Worm (Caenorhabditis elegans) whole organism, L1 larva: ENCODE results near the gene ZC204.13.
"Not testable (repeated sequence)": the region's sequence is repeated elsewhere in the genome, so short reads cannot be mapped to it uniquely, and the experiment has no call there.

Experiments used
- C04F5.9 ChIP-seq: sonication (generic microtip); optimal IDR thresholded peaks from 2 replicates; lab custom pipeline; 2016; ENCODE audit warnings: missing genetic modification characterization, missing compliant biosample characterization
- C34B4.2 ChIP-seq: sonication (generic microtip); optimal IDR thresholded peaks from 2 replicates; lab custom pipeline; 2017; ENCODE audit warnings: mild to moderate bottlenecking, missing genetic modification characterization, missing compliant biosample characterization
- F16B12.6 ChIP-seq: fragments of 150-350 bp; optimal IDR thresholded peaks from 2 replicates; lab custom pipeline; 2014; ENCODE audit warnings: missing biosample characterization, missing genetic modification characterization
- Y116A8C.19 ChIP-seq: sonication (generic microtip); optimal IDR thresholded peaks from 2 replicates; lab custom pipeline; 2016; ENCODE audit warnings: missing compliant biosample characterization, missing genetic modification characterization, borderline replicate concordance
- alr-1 ChIP-seq: fragments of 200-800 bp; sonication (Bioruptor generic); optimal IDR thresholded peaks from 2 replicates; lab custom pipeline; 2018; ENCODE audit warnings: borderline replicate concordance, mild to moderate bottlenecking, missing genetic modification characterization, missing compliant biosample characterization
- ceh-63 ChIP-seq: fragments of 200-800 bp; sonication (Bioruptor generic); optimal IDR thresholded peaks from 2 replicates; lab custom pipeline; 2018; ENCODE audit warnings: mild to moderate bottlenecking, missing genetic modification characterization, missing compliant biosample characterization
- ceh-8 ChIP-seq: fragments of 200-800 bp; sonication (Bioruptor generic); optimal IDR thresholded peaks from 2 replicates; lab custom pipeline; 2018; ENCODE audit warnings: mild to moderate bottlenecking, missing genetic modification characterization, moderate library complexity, missing compliant biosample characterization
- ceh-88 ChIP-seq: fragments of 200-800 bp; sonication (Bioruptor generic); IDR thresholded peaks from 2 replicates; pipeline ENCODE4 v1.3.6; 2022; ENCODE audit warnings: missing genetic modification characterization, missing compliant biosample characterization
- ces-1 ChIP-seq: fragments of 150-350 bp; optimal IDR thresholded peaks from 2 replicates; lab custom pipeline; 2014; ENCODE audit warnings: missing biosample characterization, missing genetic modification reagents, missing genetic modification characterization
- efl-1 ChIP-seq, 4 experiments: fragments of 150-350 bp; optimal IDR thresholded peaks in 3 of 4; peaks in 1 of 4; 1 replicate in 1 of 4; 2 replicates in 3 of 4; lab custom pipeline; 2014; ENCODE audit warnings: missing biosample characterization in 2 of 4, missing genetic modification characterization in 2 of 4, missing genetic modification reagents in 2 of 4
- efl-3 ChIP-seq: fragments of 200-800 bp; sonication (Bioruptor generic); optimal IDR thresholded peaks from 2 replicates; lab custom pipeline; 2018; ENCODE audit warnings: mild to moderate bottlenecking, missing genetic modification characterization, missing compliant biosample characterization
- egl-13 ChIP-seq: sonication (generic microtip); optimal IDR thresholded peaks from 2 replicates; lab custom pipeline; 2016; ENCODE audit warnings: missing genotype, missing genetic modification reagents, missing genetic modification characterization, missing compliant biosample characterization
- egl-27 ChIP-seq, 2 experiments: fragments of 150-350 bp in 1 of 2; sonication (generic microtip); optimal IDR thresholded peaks; 3 replicates each; lab custom pipeline; 2017 to 2018; ENCODE audit warnings: missing biosample characterization in 2 of 2, missing genetic modification characterization in 2 of 2, missing genetic modification reagents in 2 of 2
- ets-5 ChIP-seq: fragments of 200-800 bp; sonication (Bioruptor generic); IDR thresholded peaks from 2 replicates; pipeline ENCODE4 v1.3.6; 2022; ENCODE audit warnings: missing genetic modification characterization, missing compliant biosample characterization
- fkh-10 ChIP-seq: sonication (generic microtip); optimal IDR thresholded peaks from 2 replicates; lab custom pipeline; 2017; ENCODE audit warnings: missing biosample characterization, missing genetic modification reagents, missing genetic modification characterization
- fkh-8 ChIP-seq: sonication (generic microtip); optimal IDR thresholded peaks from 2 replicates; lab custom pipeline; 2016; ENCODE audit warnings: mild to moderate bottlenecking, missing genetic modification characterization, missing compliant biosample characterization
- fos-1 ChIP-seq: fragments of 150-350 bp; optimal IDR thresholded peaks from 2 replicates; lab custom pipeline; 2014; ENCODE audit warnings: missing biosample characterization, missing genetic modification characterization
- hlh-17 ChIP-seq: fragments of 200-800 bp; sonication (Bioruptor generic); optimal IDR thresholded peaks from 2 replicates; lab custom pipeline; 2018; ENCODE audit warnings: missing genetic modification characterization, mild to moderate bottlenecking, missing compliant biosample characterization, moderate library complexity, borderline replicate concordance
- hlh-4 ChIP-seq: sonication (generic microtip); optimal IDR thresholded peaks from 2 replicates; lab custom pipeline; 2016; ENCODE audit warnings: mild to moderate bottlenecking, missing genetic modification characterization, missing compliant biosample characterization
- irx-1 ChIP-seq: sonication (generic microtip); optimal IDR thresholded peaks from 2 replicates; lab custom pipeline; 2016; ENCODE audit warnings: missing genetic modification characterization, missing compliant biosample characterization
- isw-1 ChIP-seq: fragments of 200-800 bp; sonication (Bioruptor generic); IDR thresholded peaks from 2 replicates; pipeline ENCODE4 v1.3.6; 2022; ENCODE audit warnings: missing genetic modification characterization, missing compliant biosample characterization
- lin-15B ChIP-seq: fragments of 150-350 bp; sonication (generic microtip); optimal IDR thresholded peaks from 3 replicates; lab custom pipeline; 2014; ENCODE audit warnings: missing biosample characterization, missing genetic modification characterization
- lsy-2 ChIP-seq, 2 experiments: fragments of 150-350 bp; optimal IDR thresholded peaks; 2 replicates each; lab custom pipeline; 2014; ENCODE audit warnings: missing biosample characterization in 2 of 2, missing genetic modification characterization in 2 of 2
- mab-9 ChIP-seq: fragments of 200-800 bp; sonication (Bioruptor generic); IDR thresholded peaks from 2 replicates; pipeline ENCODE4 v1.3.6; 2022; ENCODE audit warnings: missing genetic modification reagents, missing genetic modification characterization, missing compliant biosample characterization
- mef-2 ChIP-seq: fragments of 150-350 bp; optimal IDR thresholded peaks from 2 replicates; lab custom pipeline; 2014; ENCODE audit warnings: missing biosample characterization, missing genetic modification characterization
- nhr-11 ChIP-seq: fragments of 150-350 bp; optimal IDR thresholded peaks from 2 replicates; lab custom pipeline; 2014; ENCODE audit warnings: missing biosample characterization, missing genetic modification characterization
- nhr-19 ChIP-seq: fragments of 200-800 bp; sonication (Bioruptor generic); conservative IDR thresholded peaks from 2 replicates; pipeline ENCODE4 v1.3.6; 2022; ENCODE audit warnings: missing genetic modification characterization, missing compliant biosample characterization
- nhr-20 ChIP-seq: sonication (generic microtip); optimal IDR thresholded peaks from 2 replicates; lab custom pipeline; 2016; ENCODE audit warnings: mild to moderate bottlenecking, missing genetic modification characterization, missing compliant biosample characterization
- nhr-77 ChIP-seq: fragments of 150-350 bp; optimal IDR thresholded peaks from 2 replicates; lab custom pipeline; 2014; ENCODE audit warnings: missing biosample characterization, missing genetic modification characterization
- nhr-90 ChIP-seq: sonication (generic microtip); optimal IDR thresholded peaks from 2 replicates; lab custom pipeline; 2016; ENCODE audit warnings: mild to moderate bottlenecking, missing genetic modification characterization, missing compliant biosample characterization; ENCODE audit not compliant: poor library complexity
- pag-3 ChIP-seq: sonication (generic microtip); optimal IDR thresholded peaks from 2 replicates; lab custom pipeline; 2017; ENCODE audit warnings: missing genetic modification characterization, mild to moderate bottlenecking, missing compliant biosample characterization, antibody characterized with exemption, borderline replicate concordance; ENCODE audit not compliant: insufficient read depth
- pax-3 ChIP-seq: fragments of 200-800 bp; sonication (Bioruptor generic); optimal IDR thresholded peaks from 2 replicates; lab custom pipeline; 2018; ENCODE audit warnings: mild to moderate bottlenecking, missing genetic modification characterization, moderate library complexity, missing compliant biosample characterization
- rnt-1 ChIP-seq: sonication (generic microtip); optimal IDR thresholded peaks from 2 replicates; lab custom pipeline; 2016; ENCODE audit warnings: mild to moderate bottlenecking, missing genetic modification characterization, moderate library complexity, missing compliant biosample characterization
- snu-23 ChIP-seq: sonication (generic microtip); optimal IDR thresholded peaks from 2 replicates; lab custom pipeline; 2016; ENCODE audit warnings: missing genetic modification characterization, missing compliant biosample characterization
- sox-4 ChIP-seq: sonication (generic microtip); optimal IDR thresholded peaks from 2 replicates; lab custom pipeline; 2016; ENCODE audit warnings: missing genetic modification characterization, missing compliant biosample characterization
- unc-130 ChIP-seq: fragments of 150-350 bp; optimal IDR thresholded peaks from 2 replicates; lab custom pipeline; 2017; ENCODE audit warnings: missing biosample characterization, missing genetic modification characterization, inconsistent platforms
- unc-30 ChIP-seq: sonication (generic microtip); optimal IDR thresholded peaks from 2 replicates; lab custom pipeline; 2017; ENCODE audit warnings: missing biosample characterization, missing genetic modification characterization
- unc-86 ChIP-seq: sonication (generic microtip); optimal IDR thresholded peaks from 2 replicates; lab custom pipeline; 2016; ENCODE audit warnings: missing genetic modification characterization, missing compliant biosample characterization
- unc-98 ChIP-seq: fragments of 200-800 bp; sonication (Bioruptor generic); IDR thresholded peaks from 2 replicates; pipeline ENCODE4 v1.3.6; 2022; ENCODE audit warnings: missing genetic modification characterization, missing compliant biosample characterization
- zag-1 ChIP-seq: fragments of 150-350 bp; optimal IDR thresholded peaks from 2 replicates; lab custom pipeline; 2014; ENCODE audit warnings: missing biosample characterization, missing genetic modification characterization

Gene ZC204.13

ce11 chrII:1660888-1661287 lies at the start of gene ZC204.13:
TSS of gene ZC204.13 (minus strand) at chrII:1660988.
- TF ChIP-seq pag-3 (tag; lab: Kevin White, UChicago); ceh-88 (GFP tag; lab: Robert Waterston, UW); unc-98 (GFP tag; lab: Robert Waterston, UW): not testable (repeated sequence)
- TF ChIP-seq, all 84 proteins: peak for 0; not testable (repeated sequence) for 84

ce11 chrII:1709959-1710358 lies 49.2 kb upstream of the ZC204.13 start, which contains the start of gene fbxa-184:
TSS of gene fbxa-184 (plus strand) at chrII:1710259.
- TF ChIP-seq efl-1 (optimal IDR thresholded peaks at IDR 0.05; lab: Kevin White, UChicago) (no peak), efl-1 (GFP tag; optimal IDR thresholded peaks at IDR 0.05 in 1 of 2; lab: Kevin White, UChicago) (no peak), Y116A8C.19 (tag; lab: Kevin White, UChicago) (no peak), ceh-63 (GFP tag; lab: Kevin White, UChicago) (no peak), nhr-11 (tag; lab: Kevin White, UChicago) (no peak), nhr-19 (GFP tag; lab: Robert Waterston, UW) (no peak)

- no peak for TF ChIP-seq C34B4.2 (tag; lab: Kevin White, UChicago)
- no peak for TF ChIP-seq unc-86 (tag; lab: Kevin White, UChicago)
- no peak for TF ChIP-seq irx-1 (tag; lab: Kevin White, UChicago)
- no peak for TF ChIP-seq hlh-4 (tag; lab: Kevin White, UChicago)
- TF ChIP-seq C04F5.9 (tag; lab: Kevin White, UChicago), result no peak
- TF ChIP-seq zag-1 (tag; lab: Kevin White, UChicago), result no peak
- no peak for TF ChIP-seq pax-3 (tag; lab: Kevin White, UChicago)
- TF ChIP-seq rnt-1, result no peak
- TF ChIP-seq fkh-8 (tag; lab: Kevin White, UChicago), result no peak
- no peak for TF ChIP-seq nhr-20
- no peak for TF ChIP-seq nhr-19 (GFP tag; lab: Robert Waterston, UW)
These were observed 45.6 kb upstream of the ZC204.13 start, which contains the start of gene sdz-18 for ce11 chrII:1706385-1706784. TSS of gene sdz-18 (minus strand) at chrII:1706485.

ce11 chrII:1703363-1703762 lies 42.6 kb upstream of the ZC204.13 start, which contains the start of gene fbxb-47:
TSS of gene fbxb-47 (minus strand) at chrII:1703463.
- no peak for TF ChIP-seq lin-15B (tag; lab: Kevin White, UChicago)
- TF ChIP-seq mef-2, result no peak
- TF ChIP-seq unc-98 (GFP tag; lab: Robert Waterston, UW), result no peak
- TF ChIP-seq egl-27 (tag; optimal IDR thresholded peaks at IDR 0.05; lab: Kevin White, UChicago), result no peak
- TF ChIP-seq ets-5, result no peak
- no peak for TF ChIP-seq hlh-17 (GFP tag; lab: Kevin White, UChicago)
- no peak for TF ChIP-seq ces-1 (GFP tag; lab: Kevin White, UChicago)

ce11 chrII:1695861-1696260 lies 35.1 kb upstream of the ZC204.13 start, which contains the start of gene F58E1.13:
TSS of gene F58E1.13 (minus strand) at chrII:1695872.
- no peak for TF ChIP-seq hlh-17 (GFP tag; lab: Kevin White, UChicago)
- TF ChIP-seq mab-9, result no peak
- TF ChIP-seq lsy-2 (tag; optimal IDR thresholded peaks at IDR 0.05; lab: Kevin White, UChicago), result no peak
- no peak for TF ChIP-seq alr-1 (tag; lab: Kevin White, UChicago)

ce11 chrII:1694530-1694929 lies 33.7 kb upstream of the ZC204.13 start, which contains the start of gene fbxc-26:
TSS of gene fbxc-26 (minus strand) at chrII:1694630.
- no peak for TF ChIP-seq nhr-90 (tag; lab: Kevin White, UChicago)
- TF ChIP-seq fos-1 (tag; lab: Kevin White, UChicago), result no peak
- no peak for TF ChIP-seq sox-4 (tag; lab: Kevin White, UChicago)
- no peak for TF ChIP-seq fkh-10 (GFP tag; lab: Kevin White, UChicago)
- no peak for TF ChIP-seq snu-23
- no peak for TF ChIP-seq nhr-77 (tag; lab: Kevin White, UChicago)
- no peak for TF ChIP-seq rnt-1
- no peak for TF ChIP-seq isw-1 (GFP tag; lab: Robert Waterston, UW)
- TF ChIP-seq egl-13 (tag; lab: Kevin White, UChicago), result no peak
- no peak for TF ChIP-seq unc-30 (tag; lab: Kevin White, UChicago)
- TF ChIP-seq F16B12.6 (tag; lab: Kevin White, UChicago), result no peak
- no peak for TF ChIP-seq efl-3 (GFP tag; lab: Kevin White, UChicago)
- no peak for TF ChIP-seq unc-130
- TF ChIP-seq unc-86 (tag; lab: Kevin White, UChicago), result no peak
- TF ChIP-seq ceh-8 (GFP tag; lab: Kevin White, UChicago), result no peak
- TF ChIP-seq fkh-8 (tag; lab: Kevin White, UChicago), result no peak
- no peak for TF ChIP-seq ets-5
